Fruit fly (Drosophila melanogaster) whole organism, embryonic: Measurements from ENCODE around the gene Pvf1.

Source experiments
- CG10267 ChIP-seq: fragments of 200-800 bp; sonication (Bioruptor generic); optimal IDR thresholded peaks from 2 replicates; lab custom pipeline; 2018; ENCODE audit warnings: missing biosample characterization, mild to moderate bottlenecking, missing genetic modification characterization, moderate library complexity
- CG10431 ChIP-seq: fragments of 200-800 bp; sonication (Bioruptor generic); optimal IDR thresholded peaks from 3 replicates; lab custom pipeline; 2018; ENCODE audit warnings: missing biosample characterization, mild to moderate bottlenecking, missing genetic modification characterization
- CG10543 ChIP-seq: fragments of 200-800 bp; sonication (Bioruptor generic); optimal IDR thresholded peaks from 3 replicates; lab custom pipeline; 2017; ENCODE audit warnings: missing biosample characterization, mild to moderate bottlenecking, missing genetic modification characterization, moderate library complexity
- CG13287 ChIP-seq: fragments of 200-800 bp; sonication (Bioruptor generic); IDR thresholded peaks from 2 replicates; pipeline ENCODE4 v1.3.6; 2022; ENCODE audit warnings: missing biosample characterization, missing genetic modification characterization; ENCODE audit not compliant: partially characterized antibody
- CG14441 ChIP-seq: fragments of 200-800 bp; sonication (Bioruptor generic); IDR thresholded peaks from 2 replicates; pipeline ENCODE4 v1.3.6; 2022; ENCODE audit warnings: missing biosample characterization, missing genetic modification characterization
- CG15514 ChIP-seq: fragments of 200-800 bp; sonication (Bioruptor generic); optimal IDR thresholded peaks from 3 replicates; lab custom pipeline; 2017; ENCODE audit warnings: missing biosample characterization, missing genetic modification characterization, mild to moderate bottlenecking, moderate library complexity, missing genetic modification reagents
- CG15601 ChIP-seq: fragments of 200-800 bp; sonication (Bioruptor generic); optimal IDR thresholded peaks from 3 replicates; lab custom pipeline; 2019; ENCODE audit warnings: missing biosample characterization, mild to moderate bottlenecking, missing genetic modification characterization, moderate library complexity
- CG17186 ChIP-seq: fragments of 200-800 bp; sonication (Bioruptor generic); optimal IDR thresholded peaks from 3 replicates; lab custom pipeline; 2017; ENCODE audit warnings: missing biosample characterization, missing genetic modification reagents, missing genetic modification characterization
- CG17829 ChIP-seq: fragments of 200-800 bp; optimal IDR thresholded peaks from 2 replicates; lab custom pipeline; 2019; ENCODE audit warnings: missing biosample characterization, mild to moderate bottlenecking, missing genetic modification characterization, moderate library complexity
- CG17912 ChIP-seq: fragments of 200-800 bp; sonication (Bioruptor generic); optimal IDR thresholded peaks from 2 replicates; lab custom pipeline; 2018; ENCODE audit warnings: missing biosample characterization, mild to moderate bottlenecking, missing genetic modification characterization
- CG18011 ChIP-seq: fragments of 200-800 bp; sonication (Bioruptor generic); optimal IDR thresholded peaks from 2 replicates; lab custom pipeline; 2017; ENCODE audit warnings: missing biosample characterization, missing genetic modification characterization, mild to moderate bottlenecking, moderate library complexity, missing genotype
- CG30020 ChIP-seq: fragments of 200-800 bp; optimal IDR thresholded peaks from 2 replicates; lab custom pipeline; 2019; ENCODE audit warnings: missing biosample characterization, mild to moderate bottlenecking, missing genetic modification characterization, moderate library complexity
- CG34224 ChIP-seq: fragments of 200-800 bp; sonication (Bioruptor generic); IDR thresholded peaks from 3 replicates; pipeline ENCODE4 v1.3.6; 2022; ENCODE audit warnings: missing biosample characterization, missing genetic modification characterization; ENCODE audit not compliant: partially characterized antibody
- CG3995 ChIP-seq: fragments of 200-800 bp; sonication (Bioruptor generic); optimal IDR thresholded peaks from 3 replicates; lab custom pipeline; 2016; ENCODE audit warnings: missing biosample characterization, missing genetic modification characterization
- CG42726 ChIP-seq: fragments of 200-800 bp; sonication (Bioruptor generic); IDR thresholded peaks from 2 replicates; pipeline ENCODE4 v1.3.6; 2022; ENCODE audit warnings: missing biosample characterization, missing genetic modification characterization; ENCODE audit not compliant: partially characterized antibody
- CG4360 ChIP-seq: fragments of 200-800 bp; sonication (Bioruptor generic); IDR thresholded peaks from 2 replicates; pipeline ENCODE4 v1.3.6; 2022; ENCODE audit warnings: missing biosample characterization, missing genetic modification characterization
- CG4617 ChIP-seq: fragments of 200-800 bp; sonication (Bioruptor generic); optimal IDR thresholded peaks from 3 replicates; lab custom pipeline; 2016; ENCODE audit warnings: missing biosample characterization, missing genetic modification characterization, borderline replicate concordance
- CG6791 ChIP-seq: fragments of 200-800 bp; sonication (Bioruptor generic); IDR thresholded peaks from 3 replicates; pipeline ENCODE4 v1.3.6; 2022; ENCODE audit warnings: missing biosample characterization, missing genetic modification characterization; ENCODE audit not compliant: partially characterized antibody
- CG7963 ChIP-seq: fragments of 200-800 bp; sonication (Bioruptor generic); IDR thresholded peaks from 3 replicates; pipeline ENCODE4 v1.3.6; 2022; ENCODE audit warnings: missing biosample characterization, missing genetic modification characterization; ENCODE audit not compliant: partially characterized antibody
- CG7987 ChIP-seq: fragments of 200-800 bp; sonication (Bioruptor generic); optimal IDR thresholded peaks from 2 replicates; lab custom pipeline; 2018; ENCODE audit warnings: missing biosample characterization, mild to moderate bottlenecking, missing genetic modification characterization, moderate library complexity
- CG8290 ChIP-seq, 3 experiments: fragments of 200-800 bp; sonication (Bioruptor generic); optimal IDR thresholded peaks; 2 replicates each; lab custom pipeline; 2016 to 2019; ENCODE audit warnings: missing biosample characterization in 3 of 3, missing genetic modification characterization in 3 of 3, mild to moderate bottlenecking in 2 of 3, moderate library complexity in 1 of 3
- Deaf1 ChIP-seq: fragments of 200-800 bp; optimal IDR thresholded peaks from 3 replicates; lab custom pipeline; 2019; ENCODE audit warnings: missing biosample characterization, mild to moderate bottlenecking, missing genetic modification characterization, moderate library complexity
- Doc3 ChIP-seq: fragments of 200-800 bp; sonication (Bioruptor generic); IDR thresholded peaks from 3 replicates; pipeline ENCODE4 v1.3.6; 2022; ENCODE audit warnings: missing biosample characterization, missing genetic modification characterization; ENCODE audit not compliant: partially characterized antibody
- Dref ChIP-seq: fragments of 200-800 bp; sonication (Bioruptor generic); IDR thresholded peaks from 2 replicates; pipeline ENCODE4 v1.3.6; 2022; ENCODE audit warnings: missing biosample characterization, missing genetic modification characterization
- Drgx ChIP-seq: fragments of 200-800 bp; sonication (Bioruptor generic); IDR thresholded peaks from 2 replicates; pipeline ENCODE4 v1.3.6; 2022; ENCODE audit warnings: missing biosample characterization, missing genetic modification characterization
- Fer3 ChIP-seq: fragments of 200-800 bp; sonication (Bioruptor generic); optimal IDR thresholded peaks from 2 replicates; lab custom pipeline; 2018; ENCODE audit warnings: missing biosample characterization, mild to moderate bottlenecking, missing genetic modification characterization, moderate library complexity
- HLH4C ChIP-seq: fragments of 200-800 bp; sonication (Bioruptor generic); IDR thresholded peaks from 3 replicates; pipeline ENCODE4 v1.3.6; 2022; ENCODE audit warnings: missing biosample characterization, missing genetic modification characterization; ENCODE audit not compliant: partially characterized antibody
- MBD-R2 ChIP-seq: fragments of 200-800 bp; sonication (Bioruptor generic); IDR thresholded peaks from 2 replicates; pipeline ENCODE4 v1.3.6; 2022; ENCODE audit warnings: missing biosample characterization, missing genetic modification characterization
- Myb ChIP-seq: fragments of 200-800 bp; sonication (Bioruptor generic); optimal IDR thresholded peaks from 2 replicates; lab custom pipeline; 2016; ENCODE audit warnings: missing biosample characterization, missing genetic modification characterization
- Sin3A ChIP-seq: fragments of >200 bp; optimal IDR thresholded peaks from 2 replicates; lab custom pipeline; 2018
- Taf1 ChIP-seq: fragments of 200-800 bp; sonication (Bioruptor generic); IDR thresholded peaks from 2 replicates; pipeline ENCODE4 v1.3.6; 2022; ENCODE audit warnings: missing biosample characterization, missing genetic modification characterization
- ash1 ChIP-seq: fragments of 200-800 bp; sonication (Bioruptor generic); optimal IDR thresholded peaks from 2 replicates; lab custom pipeline; 2018; ENCODE audit warnings: missing biosample characterization, mild to moderate bottlenecking, missing genetic modification characterization
- az2 ChIP-seq: fragments of 200-800 bp; sonication (Bioruptor generic); optimal IDR thresholded peaks from 3 replicates; lab custom pipeline; 2016; ENCODE audit warnings: missing biosample characterization, missing genetic modification characterization
- ci ChIP-seq: fragments of 200-800 bp; sonication (Bioruptor generic); IDR thresholded peaks from 3 replicates; pipeline ENCODE4 v1.3.6; 2022; ENCODE audit warnings: missing biosample characterization, missing genetic modification characterization
- dm ChIP-seq: fragments of 200-800 bp; sonication (Bioruptor generic); optimal IDR thresholded peaks from 3 replicates; lab custom pipeline; 2016; ENCODE audit warnings: missing biosample characterization, missing genetic modification characterization
- gfzf ChIP-seq: fragments of 200-800 bp; sonication (Bioruptor generic); optimal IDR thresholded peaks from 2 replicates; lab custom pipeline; 2016; ENCODE audit warnings: missing biosample characterization, mild to moderate bottlenecking, missing genetic modification characterization, moderate library complexity
- h ChIP-seq: fragments of >200 bp; optimal IDR thresholded peaks from 2 replicates; lab custom pipeline; 2017
- her ChIP-seq: fragments of 200-800 bp; sonication (Bioruptor generic); optimal IDR thresholded peaks from 2 replicates; lab custom pipeline; 2016; ENCODE audit warnings: missing biosample characterization, missing genetic modification characterization
- lbe ChIP-seq: fragments of 200-800 bp; sonication (Bioruptor generic); optimal IDR thresholded peaks from 2 replicates; lab custom pipeline; 2016; ENCODE audit warnings: missing biosample characterization, mild to moderate bottlenecking, missing genetic modification characterization
- mam ChIP-seq: fragments of 200-800 bp; sonication (Bioruptor generic); optimal IDR thresholded peaks from 3 replicates; lab custom pipeline; 2016; ENCODE audit warnings: missing biosample characterization, missing genetic modification characterization
- mld ChIP-seq: fragments of 200-800 bp; sonication (Bioruptor generic); IDR thresholded peaks from 3 replicates; pipeline ENCODE4 v1.3.6; 2022; ENCODE audit warnings: missing biosample characterization, missing genetic modification characterization; ENCODE audit not compliant: partially characterized antibody
- nmo ChIP-seq: fragments of 200-800 bp; sonication (Bioruptor generic); optimal IDR thresholded peaks from 2 replicates; lab custom pipeline; 2018; ENCODE audit warnings: missing biosample characterization, mild to moderate bottlenecking, missing genetic modification characterization, moderate library complexity
- onecut ChIP-seq: fragments of 200-800 bp; sonication (Bioruptor generic); IDR thresholded peaks from 2 replicates; pipeline ENCODE4 v1.3.6; 2022; ENCODE audit warnings: missing biosample characterization, missing genetic modification characterization
- row ChIP-seq: fragments of 200-800 bp; sonication (Bioruptor generic); IDR thresholded peaks from 3 replicates; pipeline ENCODE4 v1.3.6; 2022; ENCODE audit warnings: missing biosample characterization, missing genetic modification characterization
- slou ChIP-seq: fragments of 200-800 bp; sonication (Bioruptor generic); optimal IDR thresholded peaks from 3 replicates; lab custom pipeline; 2016; ENCODE audit warnings: missing biosample characterization, missing genetic modification characterization
- ssp ChIP-seq: fragments of 200-800 bp; sonication (Bioruptor generic); IDR thresholded peaks from 2 replicates; pipeline ENCODE4 v1.3.6; 2022; ENCODE audit warnings: missing biosample characterization, missing genetic modification characterization
- sug ChIP-seq: fragments of 200-800 bp; optimal IDR thresholded peaks from 2 replicates; lab custom pipeline; 2019; ENCODE audit warnings: missing biosample characterization, mild to moderate bottlenecking, missing genetic modification characterization, moderate library complexity
- zen2 ChIP-seq: fragments of 200-800 bp; sonication (Bioruptor generic); IDR thresholded peaks from 3 replicates; pipeline ENCODE4 v1.3.6; 2022; ENCODE audit warnings: missing biosample characterization, missing genetic modification characterization; ENCODE audit not compliant: partially characterized antibody

The Pvf1 gene

dm6 chrX:18863748-18864482 lies 31.4 kb downstream of the Pvf1 start, which contains the start of the genes CG7326 and Dora (continued):
- peak; percentile 15 for TF ChIP-seq nmo (GFP tag; lab: Kevin White, UChicago)
- TF ChIP-seq slou (GFP tag; lab: Kevin White, UChicago): no peak
- peak; percentile 50 for TF ChIP-seq ssp (GFP tag; lab: Robert Waterston, UW)
- peak; percentile 90 for TF ChIP-seq gfzf (GFP tag; lab: Kevin White, UChicago)
- peak; percentile 96 for TF ChIP-seq zen2
- peak; percentile 75 for TF ChIP-seq Doc3
- TF ChIP-seq her: peak; percentile 20
- TF ChIP-seq row (GFP tag; lab: Robert Waterston, UW): peak; percentile 54
- peak; percentile 77; the same call in 1 of the 2 replicates for TF ChIP-seq CG42726
- peak; percentile 25 for TF ChIP-seq lbe
- peak; percentile 89 for TF ChIP-seq CG4360 (GFP tag; lab: Robert Waterston, UW)
- TF ChIP-seq CG7987 (GFP tag; lab: Kevin White, UChicago): no peak
- TF ChIP-seq MBD-R2: peak; percentile 82
- peak; percentile 80 for TF ChIP-seq onecut (GFP tag; lab: Robert Waterston, UW)
- TF ChIP-seq h (lab: Kevin White, UChicago): no peak
- TF ChIP-seq CG7963 (GFP tag; lab: Robert Waterston, UW): peak; percentile 91
- TF ChIP-seq CG10431 (GFP tag; lab: Kevin White, UChicago): no peak
- peak; percentile 3 for TF ChIP-seq Fer3 (tag; lab: Kevin White, UChicago)
- no peak for TF ChIP-seq CG8290 (GFP tag; optimal IDR thresholded peaks at IDR 0.05; lab: Kevin White, UChicago)
- TF ChIP-seq CG8290 (tag; optimal IDR thresholded peaks at IDR 0.05; lab: Kevin White, UChicago): peak in 1 of 2 experiments; percentile 67
- TF ChIP-seq mld: peak; percentile 89
- peak; percentile 42 for TF ChIP-seq CG10543 (GFP tag; lab: Kevin White, UChicago)
- TF ChIP-seq HLH4C (GFP tag; lab: Robert Waterston, UW): peak; percentile 94
- TF ChIP-seq Dref (GFP tag; lab: Robert Waterston, UW): peak; percentile 97
- TF ChIP-seq Sin3A: peak; percentile 50
- TF ChIP-seq CG34224 (GFP tag; lab: Robert Waterston, UW): peak; percentile 94
- peak; percentile 42 for TF ChIP-seq CG3995 (GFP tag; lab: Kevin White, UChicago)
- peak; percentile 54; the same call in 2 of the 3 replicates for TF ChIP-seq ci
- peak; percentile 96 for TF ChIP-seq CG13287 (GFP tag; lab: Robert Waterston, UW)
- no peak for TF ChIP-seq mam (GFP tag; lab: Kevin White, UChicago)
- peak; percentile 33 for TF ChIP-seq CG17912 (GFP tag; lab: Kevin White, UChicago)
- peak; percentile 63 for TF ChIP-seq CG17186
- no peak for TF ChIP-seq CG14441 (GFP tag; lab: Robert Waterston, UW)
- TF ChIP-seq CG17829 (tag; lab: Kevin White, UChicago): peak; percentile 43
- peak; percentile 1 for TF ChIP-seq CG15601 (tag; lab: Kevin White, UChicago)
- no peak for TF ChIP-seq ash1 (GFP tag; lab: Kevin White, UChicago)
- TF ChIP-seq Drgx (GFP tag; lab: Robert Waterston, UW): no peak
- peak; percentile 3 for TF ChIP-seq sug (tag; lab: Kevin White, UChicago)
- no peak for TF ChIP-seq az2 (GFP tag; lab: Kevin White, UChicago)
- TF ChIP-seq Taf1 (GFP tag; lab: Robert Waterston, UW): no peak
- peak; percentile 48 for TF ChIP-seq CG10267 (tag; lab: Kevin White, UChicago)
- TF ChIP-seq CG15514 (GFP tag; lab: Kevin White, UChicago): peak; percentile 82
- TF ChIP-seq CG18011 (GFP tag; lab: Kevin White, UChicago): peak; percentile 12
- TF ChIP-seq CG30020 (tag; lab: Kevin White, UChicago): peak; percentile 49
- TF ChIP-seq CG4617 (GFP tag; lab: Kevin White, UChicago): peak; percentile 54
- peak; percentile 56 for TF ChIP-seq Myb
- TF ChIP-seq Deaf1 (tag; lab: Kevin White, UChicago): peak; percentile 48
- TF ChIP-seq CG6791: peak; percentile 94
- TF ChIP-seq dm: peak; percentile 7
